Fruit fly (Drosophila melanogaster): ENCODE data around the gene ncm.

Gene ncm

dm6 chr2L:18441220-18441619, 7.5 kb downstream of the ncm start (continued):
- TF ChIP-seq Dek (tag; optimal IDR thresholded peaks at IDR 0.05) = peak; percentile 50
- TF ChIP-seq CG17385 (GFP tag; optimal IDR thresholded peaks at IDR 0.05) = no peak
- TF ChIP-seq CG12659 (GFP tag; optimal IDR thresholded peaks at IDR 0.05) = peak; percentile 30
- TF ChIP-seq pan (optimal IDR thresholded peaks at IDR 0.05) = no peak
- TF ChIP-seq pan (GFP tag; optimal IDR thresholded peaks at IDR 0.05 in 1 of 2, IDR thresholded peaks at IDR 0.05 in 1 of 2) = peak in 1 of 2 experiments; percentile 21
- TF ChIP-seq dysf (GFP tag; IDR thresholded peaks at IDR 0.05) = peak; percentile 47; the same call in 1 of the 3 replicates
- TF ChIP-seq CG3726 (GFP tag; IDR thresholded peaks at IDR 0.05) = no peak
- TF ChIP-seq ttk (GFP tag; IDR thresholded peaks at IDR 0.05) = peak; percentile 39; the same call in 1 of the 2 replicates
- TF ChIP-seq E2f2 (GFP tag; IDR thresholded peaks at IDR 0.05) = peak; percentile 29; the same call in 1 of the 2 replicates
- peak; percentile 33 for TF ChIP-seq grau (tag; optimal IDR thresholded peaks at IDR 0.05)
- no peak for TF ChIP-seq CG13296 (GFP tag; optimal IDR thresholded peaks at IDR 0.05)
- TF ChIP-seq Stat92E (GFP tag; optimal IDR thresholded peaks at IDR 0.05) = no peak
- TF ChIP-seq ro (GFP tag; IDR thresholded peaks at IDR 0.05) = peak; percentile 14; the same call in 1 of the 2 replicates
- TF ChIP-seq CG14860 (GFP tag; IDR thresholded peaks at IDR 0.05; ENCODE audit: partially characterized antibody) = peak; percentile 46; the same call in 1 of the 3 replicates
- TF ChIP-seq CG7357 (GFP tag; IDR thresholded peaks at IDR 0.05) = no peak
- no peak for TF ChIP-seq ewg (GFP tag; optimal IDR thresholded peaks at IDR 0.05)
- TF ChIP-seq CoRest (tag; optimal IDR thresholded peaks at IDR 0.05) = peak; percentile 21
- peak; percentile 84 for TF ChIP-seq amos (GFP tag; IDR thresholded peaks at IDR 0.05; ENCODE audit: partially characterized antibody)
- peak; percentile 17 for TF ChIP-seq CG2875 (GFP tag; optimal IDR thresholded peaks at IDR 0.05)
- no peak for TF ChIP-seq CG10462 (GFP tag; optimal IDR thresholded peaks at IDR 0.05)
- peak; percentile 17 for TF ChIP-seq CG15696 (tag; optimal IDR thresholded peaks at IDR 0.05)
- peak; percentile 21; the same call in 1 of the 2 replicates for TF ChIP-seq CG14441 (GFP tag; IDR thresholded peaks at IDR 0.05)
- 0 out of 2 replicates have a peak, but pooled peaks have one; percentile 29 for TF ChIP-seq CG11085 (GFP tag; IDR thresholded peaks at IDR 0.05)
- TF ChIP-seq D19B (GFP tag; optimal IDR thresholded peaks at IDR 0.05) = no peak
- peak; percentile 58 for TF ChIP-seq CG11504 (tag; optimal IDR thresholded peaks at IDR 0.05)
- TF ChIP-seq sens (GFP tag) = peak; percentile 44
- no peak for TF ChIP-seq CG3163 (GFP tag; optimal IDR thresholded peaks at IDR 0.05)
- TF ChIP-seq HmgZ (tag; optimal IDR thresholded peaks at IDR 0.05) = peak; percentile 32
- TF ChIP-seq H2.0 (GFP tag; IDR thresholded peaks at IDR 0.05) = no peak
- peak; percentile 18 for TF ChIP-seq trem (tag; optimal IDR thresholded peaks at IDR 0.05)
- TF ChIP-seq peb (GFP tag; IDR thresholded peaks at IDR 0.05) = no peak
- peak; percentile 28 for TF ChIP-seq fu2 (GFP tag; optimal IDR thresholded peaks at IDR 0.05)
- TF ChIP-seq Ptx1 (GFP tag; IDR thresholded peaks at IDR 0.05) = peak; percentile 43; the same call in 1 of the 2 replicates
- TF ChIP-seq CG17361 (GFP tag; IDR thresholded peaks at IDR 0.05) = peak; percentile 42; the same call in 1 of the 3 replicates
- peak; percentile 17 for TF ChIP-seq CG15269 (tag; optimal IDR thresholded peaks at IDR 0.05)
- peak; percentile 0 for TF ChIP-seq Chrac-16 (GFP tag; optimal IDR thresholded peaks at IDR 0.05)
- TF ChIP-seq NfI (GFP tag; optimal IDR thresholded peaks at IDR 0.05) = peak; percentile 33
- peak; percentile 3 for TF ChIP-seq dmrt11E (tag; optimal IDR thresholded peaks at IDR 0.05)
- peak; percentile 87 for TF ChIP-seq Med (GFP tag)
- peak; percentile 30 for TF ChIP-seq B-H2 (GFP tag; optimal IDR thresholded peaks at IDR 0.05)
- TF ChIP-seq HHEX (GFP tag; optimal IDR thresholded peaks at IDR 0.05) = peak; percentile 13
- TF ChIP-seq rib (GFP tag; IDR thresholded peaks at IDR 0.05) = 0 out of 2 replicates have a peak, but pooled peaks have one; percentile 48
- no peak for TF ChIP-seq MESR4 (GFP tag; optimal IDR thresholded peaks at IDR 0.05)

Measured in whole organism, embryonic.